Worm (Caenorhabditis elegans): ENCODE measurements around the gene C29A12.1.

ce11 chrV:10859775-10860174, 46.5 kb upstream of the C29A12.1 start:
- TF ChIP-seq dpl-1 (GFP tag; optimal IDR thresholded peaks at IDR 0.05) (no peak), attf-3 (GFP tag; conservative IDR thresholded peaks at IDR 0.05) (no peak), F57C9.4 (tag; optimal IDR thresholded peaks at IDR 0.05) (no peak), ztf-3 (GFP tag; optimal IDR thresholded peaks at IDR 0.05) (no peak), unc-62 (GFP tag; optimal IDR thresholded peaks at IDR 0.05) (no peak), die-1 (tag; optimal IDR thresholded peaks at IDR 0.05) (no peak), aptf-3 (GFP tag; IDR thresholded peaks at IDR 0.05) (no peak), unc-130 (GFP tag; optimal IDR thresholded peaks at IDR 0.05) (no peak), K12H6.12 (tag; optimal IDR thresholded peaks at IDR 0.05) (no peak), egrh-3 (GFP tag; IDR thresholded peaks at IDR 0.05) (no peak), ets-4 (GFP tag; optimal IDR thresholded peaks at IDR 0.05) (no peak)

All from whole organism, young adult.